Comparison of ENCODE assay signal across 5 fruit fly cellular contexts in the genomic region with DNA sequence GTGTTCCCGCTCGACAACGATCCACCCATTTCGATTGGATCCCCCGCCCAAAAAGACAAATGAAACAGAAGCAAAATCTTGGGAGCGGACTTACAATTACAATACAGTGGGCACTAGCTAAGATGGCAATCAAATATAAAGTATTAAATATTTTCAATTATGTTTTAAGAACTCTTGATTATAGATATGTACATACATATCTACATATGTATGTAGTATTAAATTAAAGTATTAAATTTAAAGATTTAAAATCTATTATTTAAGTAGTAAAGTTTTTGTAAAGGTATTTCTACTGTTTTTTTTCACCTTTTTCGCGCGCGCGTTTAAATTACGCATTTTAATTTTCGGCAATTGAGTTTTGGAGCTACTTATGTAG.
TF ChIP-seq lines count a peak whose summit lies in the region.

No protein-coding gene starts in this region.

- TF ChIP-seq CTCF in whole organism, embryonic (GFP tag; optimal IDR thresholded peaks at IDR 0.05; lab: Kevin White, UChicago), result no peak

TF ChIP-seq in whole organism, adult, 20 proteins besides CTCF, POLR2A, EP300 and RAD21 (continues in another document):
- TF ChIP-seq CG11617 (GFP tag; optimal IDR thresholded peaks at IDR 0.05; lab: Kevin White, UChicago), result no peak
- no peak for TF ChIP-seq toe (GFP tag; optimal IDR thresholded peaks at IDR 0.05; lab: Kevin White, UChicago)
- TF ChIP-seq CG33017 (tag; optimal IDR thresholded peaks at IDR 0.05; lab: Kevin White, UChicago), result no peak
- no peak for TF ChIP-seq CG7045 (GFP tag; optimal IDR thresholded peaks at IDR 0.05; lab: Kevin White, UChicago)
- TF ChIP-seq CG1620 (GFP tag; optimal IDR thresholded peaks at IDR 0.05; lab: Kevin White, UChicago), result no peak
- TF ChIP-seq Clk (GFP tag; optimal IDR thresholded peaks at IDR 0.05; lab: Kevin White, UChicago), result no peak
- TF ChIP-seq cic (GFP tag; optimal IDR thresholded peaks at IDR 0.05; lab: Kevin White, UChicago), result no peak
- TF ChIP-seq CG5204 (GFP tag; optimal IDR thresholded peaks at IDR 0.05; lab: Kevin White, UChicago), result no peak
- TF ChIP-seq CG12768 (GFP tag; optimal IDR thresholded peaks at IDR 0.05; lab: Kevin White, UChicago), result no peak
- no peak for TF ChIP-seq cnc (optimal IDR thresholded peaks at IDR 0.05; lab: Kevin White, UChicago)
- no peak for TF ChIP-seq ovo (GFP tag; optimal IDR thresholded peaks at IDR 0.05; lab: Kevin White, UChicago)
- TF ChIP-seq tj (GFP tag; optimal IDR thresholded peaks at IDR 0.05; lab: Kevin White, UChicago), result no peak
- TF ChIP-seq Hr96 (GFP tag; optimal IDR thresholded peaks at IDR 0.05; lab: Kevin White, UChicago), result no peak
- TF ChIP-seq kay (GFP tag; lab: Kevin White, UChicago; ENCODE audit: borderline replicate concordance), result no peak
- no peak for TF ChIP-seq Crg-1 (GFP tag; optimal IDR thresholded peaks at IDR 0.05; lab: Kevin White, UChicago)
- TF ChIP-seq CG7101 (tag; optimal IDR thresholded peaks at IDR 0.05; lab: Kevin White, UChicago), result peak; percentile 49
- peak; percentile 40 for TF ChIP-seq CG14711 (tag; optimal IDR thresholded peaks at IDR 0.05; lab: Kevin White, UChicago)
- TF ChIP-seq Mnt (GFP tag; optimal IDR thresholded peaks at IDR 0.05; lab: Kevin White, UChicago), result no peak

TF ChIP-seq in whole organism, embryonic, 481 proteins besides CTCF, POLR2A, EP300 and RAD21 (continues in another document):
- TF ChIP-seq Taf1 (GFP tag; IDR thresholded peaks at IDR 0.05; lab: Robert Waterston, UW) (peak; percentile 55; the same call in 1 of the 2 replicates), CG15479 (GFP tag; optimal IDR thresholded peaks at IDR 0.05; lab: Kevin White, UChicago) (no peak), jumu (GFP tag; optimal IDR thresholded peaks at IDR 0.05; lab: Kevin White, UChicago) (no peak), insv (GFP tag; optimal IDR thresholded peaks at IDR 0.05; lab: Kevin White, UChicago) (no peak), mirr (GFP tag; optimal IDR thresholded peaks at IDR 0.05; lab: Kevin White, UChicago) (no peak), CrebB (tag; optimal IDR thresholded peaks at IDR 0.05; lab: Kevin White, UChicago) (no peak), CG6854 (GFP tag; optimal IDR thresholded peaks at IDR 0.05; lab: Kevin White, UChicago) (peak; percentile 67), trem (tag; optimal IDR thresholded peaks at IDR 0.05; lab: Kevin White, UChicago) (peak; percentile 60), CG4424 (GFP tag; optimal IDR thresholded peaks at IDR 0.05; lab: Kevin White, UChicago) (peak; percentile 58), chif (GFP tag; optimal IDR thresholded peaks at IDR 0.05; lab: Kevin White, UChicago) (no peak), CG5180 (GFP tag; optimal IDR thresholded peaks at IDR 0.05; lab: Kevin White, UChicago) (peak; percentile 44), Rx (GFP tag; IDR thresholded peaks at IDR 0.05; lab: Robert Waterston, UW) (no peak), Med (GFP tag; lab: Kevin White, UChicago) (no peak), wor (GFP tag; IDR thresholded peaks at IDR 0.05; lab: Robert Waterston, UW) (peak; percentile 45), cas (GFP tag; IDR thresholded peaks at IDR 0.05; lab: Robert Waterston, UW) (peak; percentile 62), vfl (GFP tag; optimal IDR thresholded peaks at IDR 0.05; lab: Kevin White, UChicago) (no peak), bab2 (GFP tag; optimal IDR thresholded peaks at IDR 0.05; lab: Kevin White, UChicago) (no peak), lmd (GFP tag; IDR thresholded peaks at IDR 0.05; lab: Robert Waterston, UW) (peak; percentile 73), CG8478 (optimal IDR thresholded peaks at IDR 0.05; lab: Kevin White, UChicago) (no peak)

TF ChIP-seq in whole organism, prepupa, 60 proteins besides CTCF, POLR2A, EP300 and RAD21 (continues in another document):
- peak; percentile 62 for TF ChIP-seq dsx (GFP tag; optimal IDR thresholded peaks at IDR 0.05; lab: Kevin White, UChicago; ENCODE audit: poor library complexity, severe bottlenecking)
- TF ChIP-seq CG11294 (GFP tag; IDR thresholded peaks at IDR 0.05; lab: Robert Waterston, UW), result peak; percentile 25; the same call in 1 of the 2 replicates
- no peak for TF ChIP-seq Hr39 (GFP tag; optimal IDR thresholded peaks at IDR 0.05; lab: Kevin White, UChicago)
- peak; percentile 37 for TF ChIP-seq CG6276 (GFP tag; optimal IDR thresholded peaks at IDR 0.05; lab: Kevin White, UChicago)
- no peak for TF ChIP-seq Sox15 (GFP tag; optimal IDR thresholded peaks at IDR 0.05; lab: Kevin White, UChicago)
- TF ChIP-seq CG11762 (GFP tag; optimal IDR thresholded peaks at IDR 0.05; lab: Kevin White, UChicago; ENCODE audit: insufficient read depth), result peak; percentile 58
- TF ChIP-seq CG4318 (GFP tag; optimal IDR thresholded peaks at IDR 0.05; lab: Kevin White, UChicago), result peak; percentile 10
- TF ChIP-seq Eip78C (GFP tag; lab: Kevin White, UChicago), result peak; percentile 75
- peak; percentile 50 to 55 for TF ChIP-seq ss (GFP tag; optimal IDR thresholded peaks at IDR 0.05; lab: Kevin White, UChicago)
- peak; percentile 8 for TF ChIP-seq esn (GFP tag; optimal IDR thresholded peaks at IDR 0.05; lab: Kevin White, UChicago)
- no peak for TF ChIP-seq Hr38 (GFP tag; optimal IDR thresholded peaks at IDR 0.05; lab: Kevin White, UChicago)
- peak; percentile 68 for TF ChIP-seq CG10631 (GFP tag; optimal IDR thresholded peaks at IDR 0.05; lab: Kevin White, UChicago)
- no peak for TF ChIP-seq CG11902 (GFP tag; optimal IDR thresholded peaks at IDR 0.05; lab: Kevin White, UChicago)
- TF ChIP-seq CG6163 (GFP tag; IDR thresholded peaks at IDR 0.05; lab: Robert Waterston, UW), result no peak
- no peak for TF ChIP-seq Smox (GFP tag; optimal IDR thresholded peaks at IDR 0.05; lab: Kevin White, UChicago)
- TF ChIP-seq Eip93F (GFP tag; optimal IDR thresholded peaks at IDR 0.05; lab: Kevin White, UChicago), result no peak
- TF ChIP-seq cyc (GFP tag; optimal IDR thresholded peaks at IDR 0.05; lab: Kevin White, UChicago), result no peak
- peak; percentile 73 for TF ChIP-seq OdsH (GFP tag; optimal IDR thresholded peaks at IDR 0.05; lab: Kevin White, UChicago)

TF ChIP-seq in whole organism, pupa, 21 proteins besides CTCF, POLR2A, EP300 and RAD21 (continues in another document):
- TF ChIP-seq CG10348 (GFP tag; IDR thresholded peaks at IDR 0.05; lab: Robert Waterston, UW), result 0 out of 2 replicates have a peak, but pooled peaks have one; percentile 9
- no peak for TF ChIP-seq EcR (GFP tag; optimal IDR thresholded peaks at IDR 0.05; lab: Kevin White, UChicago)
- no peak; the same call in 1 of the 2 replicates for TF ChIP-seq rn (GFP tag; IDR thresholded peaks at IDR 0.05; lab: Robert Waterston, UW)
- TF ChIP-seq CG13204 (GFP tag; optimal IDR thresholded peaks at IDR 0.05; lab: Kevin White, UChicago), result peak; percentile 76
- TF ChIP-seq CG34367 (tag; optimal IDR thresholded peaks at IDR 0.05; lab: Kevin White, UChicago), result peak; percentile 60
- TF ChIP-seq CG15710 (tag; optimal IDR thresholded peaks at IDR 0.05; lab: Kevin White, UChicago), result peak; percentile 79
- TF ChIP-seq CG32121 (GFP tag; IDR thresholded peaks at IDR 0.05; lab: Robert Waterston, UW), result no peak
- peak; percentile 23 for TF ChIP-seq Snoo (tag; optimal IDR thresholded peaks at IDR 0.05; lab: Kevin White, UChicago)
- TF ChIP-seq CG8301 (tag; optimal IDR thresholded peaks at IDR 0.05; lab: Kevin White, UChicago), result peak; percentile 72
- no peak for TF ChIP-seq fd96Ca (GFP tag; IDR thresholded peaks at IDR 0.05; lab: Robert Waterston, UW)
- TF ChIP-seq Pif1A (GFP tag; optimal IDR thresholded peaks at IDR 0.05; lab: Kevin White, UChicago), result peak; percentile 9
- peak; percentile 79 for TF ChIP-seq CG17806 (tag; optimal IDR thresholded peaks at IDR 0.05; lab: Kevin White, UChicago)
- TF ChIP-seq CG8159 (tag; optimal IDR thresholded peaks at IDR 0.05; lab: Kevin White, UChicago), result peak; percentile 86
- no peak for TF ChIP-seq Pif1B (GFP tag; optimal IDR thresholded peaks at IDR 0.05; lab: Kevin White, UChicago)
- TF ChIP-seq gl (tag; optimal IDR thresholded peaks at IDR 0.05; lab: Kevin White, UChicago), result no peak
- peak; percentile 85 for TF ChIP-seq CG14655 (GFP tag; optimal IDR thresholded peaks at IDR 0.05; lab: Kevin White, UChicago)
- TF ChIP-seq D1 (tag; optimal IDR thresholded peaks at IDR 0.05; lab: Kevin White, UChicago), result peak; percentile 59
- peak; percentile 18; the same call in 1 of the 2 replicates for TF ChIP-seq Ets98B (GFP tag; IDR thresholded peaks at IDR 0.05; lab: Robert Waterston, UW)
- no peak for TF ChIP-seq CG12605 (GFP tag; IDR thresholded peaks at IDR 0.05; lab: Robert Waterston, UW)

TF ChIP-seq in whole organism, wandering third instar larva, 38 proteins besides CTCF, POLR2A, EP300 and RAD21:
- no peak for TF ChIP-seq rgr (GFP tag; optimal IDR thresholded peaks at IDR 0.05; lab: Kevin White, UChicago)
- no peak for TF ChIP-seq CrebA (GFP tag; optimal IDR thresholded peaks at IDR 0.05; lab: Kevin White, UChicago; ENCODE audit: borderline replicate concordance)
- TF ChIP-seq sv (GFP tag; optimal IDR thresholded peaks at IDR 0.05; lab: Kevin White, UChicago), result peak; percentile 26
- TF ChIP-seq Sp1 (GFP tag; optimal IDR thresholded peaks at IDR 0.05; lab: Kevin White, UChicago), result peak; percentile 35
- peak; percentile 41 for TF ChIP-seq HLH106 (tag; optimal IDR thresholded peaks at IDR 0.05; lab: Kevin White, UChicago)
- no peak for TF ChIP-seq Dfd (GFP tag; optimal IDR thresholded peaks at IDR 0.05; lab: Kevin White, UChicago)
- TF ChIP-seq Myc (optimal IDR thresholded peaks at IDR 0.05; lab: Kevin White, UChicago), result no peak
- TF ChIP-seq dmrt93B (GFP tag; optimal IDR thresholded peaks at IDR 0.05; lab: Kevin White, UChicago), result no peak
- TF ChIP-seq pan (optimal IDR thresholded peaks at IDR 0.05; lab: Kevin White, UChicago), result no peak
- TF ChIP-seq brk (GFP tag; optimal IDR thresholded peaks at IDR 0.05; lab: Kevin White, UChicago), result no peak
